Worm (Caenorhabditis elegans) whole organism, mixed stage, embryonic: ENCODE data around the gene T12G3.2.

ENCODE experiments used
- bed-3 ChIP-seq: fragments of 200-800 bp; sonication (Bioruptor generic); optimal IDR thresholded peaks from 3 replicates; lab custom pipeline; 2018; ENCODE audit warnings: mild to moderate bottlenecking, missing genetic modification characterization, moderate library complexity, missing compliant biosample characterization
- mab-5 ChIP-seq: fragments of 150-350 bp; optimal IDR thresholded peaks from 2 replicates; lab custom pipeline; 2014; ENCODE audit warnings: missing biosample characterization, missing genetic modification characterization
- mep-1 ChIP-seq: fragments of 150-350 bp; optimal IDR thresholded peaks from 2 replicates; lab custom pipeline; 2017; ENCODE audit warnings: missing biosample characterization, missing genetic modification reagents, missing genetic modification characterization, inconsistent platforms
- nhr-2 ChIP-seq: fragments of 150-350 bp; optimal IDR thresholded peaks from 2 replicates; lab custom pipeline; 2014; ENCODE audit warnings: missing biosample characterization, missing genetic modification characterization
- nhr-76 ChIP-seq: sonication (generic microtip); optimal IDR thresholded peaks from 2 replicates; lab custom pipeline; 2017; ENCODE audit warnings: missing biosample characterization, missing genetic modification characterization
- unc-39 ChIP-seq: fragments of 150-350 bp; optimal IDR thresholded peaks from 2 replicates; lab custom pipeline; 2014; ENCODE audit warnings: missing biosample characterization, missing genetic modification characterization

DNA sequence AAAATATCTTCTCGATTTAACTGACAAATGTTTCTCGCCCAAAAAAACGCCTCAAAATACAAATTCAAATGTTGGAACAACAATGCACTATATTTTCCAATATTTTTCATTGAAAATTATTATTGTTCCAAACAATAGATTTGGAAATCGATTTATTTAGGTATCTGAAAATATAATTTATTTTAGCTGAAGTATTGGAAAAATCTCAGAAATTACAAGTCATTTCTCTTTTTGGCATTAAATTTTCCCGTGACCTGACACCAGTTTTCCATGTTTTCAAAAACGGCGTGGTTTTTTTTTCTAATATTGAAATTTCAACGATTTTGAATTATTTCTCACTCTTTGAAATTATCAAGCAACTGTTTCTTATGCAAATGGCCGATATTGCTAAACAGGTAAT is 33.6 kb downstream of the T12G3.2 start, which contains the start of gene spe-17:
- TF ChIP-seq unc-39 (tag; lab: Kevin White, UChicago) (no peak), nhr-2 (tag; lab: Kevin White, UChicago) (no peak), bed-3 (GFP tag; lab: Kevin White, UChicago) (no peak), nhr-76 (tag; lab: Kevin White, UChicago) (no peak), mep-1 (no peak), mab-5 (no peak)
